Fruit fly (Drosophila melanogaster): Measurements from ENCODE around the gene CG7384.

Gene CG7384

DNA sequence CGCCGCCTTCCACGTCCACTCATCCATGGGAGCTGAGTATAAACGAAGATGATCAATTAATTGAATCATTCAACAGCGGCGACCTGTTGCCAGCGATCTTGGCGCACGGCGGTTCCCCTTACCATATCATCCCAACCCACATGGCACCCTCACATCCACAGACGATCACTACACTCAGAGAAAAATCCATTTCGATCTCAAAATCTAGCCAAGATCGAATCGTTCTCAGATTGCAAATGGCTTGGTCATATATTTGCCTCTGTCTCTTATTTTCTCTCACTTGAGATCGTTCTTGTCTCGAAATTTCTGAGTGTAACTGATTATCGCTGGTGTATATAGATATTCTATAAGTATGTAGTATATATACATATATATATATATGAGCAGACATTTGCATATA lies 41.9 kb downstream of the CG7384 start (continued):
- TF ChIP-seq CG18599 (GFP tag; optimal IDR thresholded peaks at IDR 0.05) (peak; percentile 47), CG9932 (GFP tag; IDR thresholded peaks at IDR 0.05) (peak; percentile 73), CG31441 (GFP tag; IDR thresholded peaks at IDR 0.05) (peak; percentile 64), CG13775 (GFP tag; optimal IDR thresholded peaks at IDR 0.05) (peak; percentile 30), ken (GFP tag; IDR thresholded peaks at IDR 0.05) (peak; percentile 55; the same call in 1 of the 3 replicates), disco-r (GFP tag; optimal IDR thresholded peaks at IDR 0.05) (no peak), D19B (GFP tag; optimal IDR thresholded peaks at IDR 0.05) (peak; percentile 12), BtbVII (GFP tag; optimal IDR thresholded peaks at IDR 0.05) (peak; percentile 18), sim (GFP tag; IDR thresholded peaks at IDR 0.05) (no peak), E2f2 (GFP tag; IDR thresholded peaks at IDR 0.05) (peak; percentile 31; the same call in 1 of the 2 replicates), CG12219 (GFP tag; optimal IDR thresholded peaks at IDR 0.05) (peak; percentile 38), Ada2b (GFP tag; IDR thresholded peaks at IDR 0.05) (peak; percentile 43; the same call in 1 of the 2 replicates), CG10209 (GFP tag; optimal IDR thresholded peaks at IDR 0.05) (peak; percentile 39), gfzf (GFP tag; optimal IDR thresholded peaks at IDR 0.05) (no peak), so (GFP tag; IDR thresholded peaks at IDR 0.05) (peak; percentile 51; the same call in 1 of the 3 replicates), CG13624 (GFP tag; optimal IDR thresholded peaks at IDR 0.05) (peak; percentile 10), lmd (GFP tag; IDR thresholded peaks at IDR 0.05) (peak; percentile 71; the same call in 1 of the 2 replicates), Dref (GFP tag; IDR thresholded peaks at IDR 0.05) (no peak), CG10654 (GFP tag; optimal IDR thresholded peaks at IDR 0.05) (peak; percentile 28), tap (tag; optimal IDR thresholded peaks at IDR 0.05) (peak; percentile 71), CG14667 (GFP tag; IDR thresholded peaks at IDR 0.05) (no peak; the same call in 1 of the 2 replicates), ase (GFP tag; IDR thresholded peaks at IDR 0.05) (peak; percentile 58; the same call in 1 of the 3 replicates), CG43689 (GFP tag; IDR thresholded peaks at IDR 0.05) (peak; percentile 32; the same call in 1 of the 2 replicates), Mrtf (GFP tag; IDR thresholded peaks at IDR 0.05) (peak; percentile 70), fd3F (GFP tag; optimal IDR thresholded peaks at IDR 0.05) (peak; percentile 33), CG34422 (GFP tag; IDR thresholded peaks at IDR 0.05) (peak; percentile 73; the same call in 2 of the 3 replicates), CG11093 (GFP tag; IDR thresholded peaks at IDR 0.05) (no peak), CG34224 (GFP tag; IDR thresholded peaks at IDR 0.05; ENCODE audit: partially characterized antibody) (no peak), onecut (GFP tag; IDR thresholded peaks at IDR 0.05) (peak; percentile 38; the same call in 1 of the 2 replicates), CG8281 (tag; optimal IDR thresholded peaks at IDR 0.05) (peak; percentile 3), CG18619 (GFP tag; optimal IDR thresholded peaks at IDR 0.05) (peak; percentile 38), CG8388 (GFP tag; optimal IDR thresholded peaks at IDR 0.05) (peak; percentile 25), peb (GFP tag; IDR thresholded peaks at IDR 0.05) (peak; percentile 56), esg (GFP tag; conservative IDR thresholded peaks at IDR 0.05) (peak; percentile 61), Doc3 (GFP tag; IDR thresholded peaks at IDR 0.05; ENCODE audit: partially characterized antibody) (no peak), CG15073 (GFP tag; optimal IDR thresholded peaks at IDR 0.05) (no peak), vvl (GFP tag; IDR thresholded peaks at IDR 0.05) (peak; percentile 81), sob (GFP tag; IDR thresholded peaks at IDR 0.05) (peak; percentile 57; the same call in 1 of the 2 replicates), CG8944 (GFP tag; optimal IDR thresholded peaks at IDR 0.05) (peak; percentile 8), Hmr (GFP tag; optimal IDR thresholded peaks at IDR 0.05) (peak; percentile 43), otp (GFP tag; IDR thresholded peaks at IDR 0.05) (peak; percentile 26; the same call in 1 of the 3 replicates), knrl (GFP tag; IDR thresholded peaks at IDR 0.05; ENCODE audit: partially characterized antibody) (no peak), B-H2 (GFP tag; optimal IDR thresholded peaks at IDR 0.05) (peak; percentile 27), CG17361 (GFP tag; IDR thresholded peaks at IDR 0.05) (peak; percentile 36; the same call in 1 of the 3 replicates), Eip74EF (GFP tag; optimal IDR thresholded peaks at IDR 0.05) (peak in 1 of 2 experiments; percentile 3), sens (GFP tag) (peak; percentile 63), CG14965 (GFP tag; optimal IDR thresholded peaks at IDR 0.05; ENCODE audit: borderline replicate concordance) (no peak), CG2120 (GFP tag; optimal IDR thresholded peaks at IDR 0.05) (peak; percentile 43), CG10267 (tag; optimal IDR thresholded peaks at IDR 0.05) (peak; percentile 41), zfh2 (GFP tag; optimal IDR thresholded peaks at IDR 0.05) (peak; percentile 5)
